Fruit fly (Drosophila melanogaster): ENCODE data around the gene alpha-Man-IIa.

DNA sequence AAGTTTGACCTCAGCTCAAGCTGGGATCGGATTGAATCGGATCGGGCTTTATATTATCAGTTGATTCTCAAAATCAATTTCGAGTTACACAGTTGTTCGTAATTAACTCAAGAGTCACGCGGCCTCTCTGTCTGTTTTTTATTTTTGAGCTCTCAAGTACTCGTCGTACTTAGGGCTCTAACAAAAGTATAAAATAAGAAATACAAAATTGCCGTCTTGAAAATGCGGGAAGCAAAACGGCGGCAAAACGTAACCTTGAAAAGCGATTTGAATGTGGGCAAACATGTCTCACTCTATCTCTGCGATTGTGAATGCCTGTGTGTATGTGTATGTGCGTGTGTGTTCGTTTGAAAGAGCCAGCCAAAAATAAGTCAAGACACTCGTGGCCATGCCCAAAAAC lies 25.3 kb downstream of the alpha-Man-IIa start:
- no peak for TF ChIP-seq CG1621 (tag; optimal IDR thresholded peaks at IDR 0.05)
- no peak for TF ChIP-seq CG8119 (GFP tag; IDR thresholded peaks at IDR 0.05)
- no peak for TF ChIP-seq Hr39 (GFP tag; optimal IDR thresholded peaks at IDR 0.05)
- TF ChIP-seq topi (GFP tag; optimal IDR thresholded peaks at IDR 0.05) = no peak
- no peak for TF ChIP-seq pdm3 (GFP tag; optimal IDR thresholded peaks at IDR 0.05)
- TF ChIP-seq CG10631 (GFP tag; optimal IDR thresholded peaks at IDR 0.05) = no peak
